Worm (Caenorhabditis elegans): Measurements from ENCODE around the gene tofu-7.

tofu-7 gene

ce11 chrIII:7084908-7085307 lies at the start of gene tofu-7:
Gene tofu-7 (minus strand): TSS chrIII:7085018.
- TF ChIP-seq hrde-1 (tag; optimal IDR thresholded peaks at IDR 0.05; ENCODE audit: borderline replicate concordance) (peak; percentile 11), B0019.2 (GFP tag; conservative IDR thresholded peaks at IDR 0.05) (peak; percentile 66; the same call in 1 of the 2 replicates), attf-6 (GFP tag; IDR thresholded peaks at IDR 0.05) (no peak), F49E8.2 (tag; optimal IDR thresholded peaks at IDR 0.05; ENCODE audit: insufficient read depth) (peak; percentile 11), rcor-1 (GFP tag; IDR thresholded peaks at IDR 0.05) (no peak), lir-1 (GFP tag; conservative IDR thresholded peaks at IDR 0.05) (no peak), T26A5.8 (tag; optimal IDR thresholded peaks at IDR 0.05) (no peak), die-1 (tag; optimal IDR thresholded peaks at IDR 0.05) (no peak), ets-4 (GFP tag; optimal IDR thresholded peaks at IDR 0.05) (no peak), nfyb-1 (GFP tag; IDR thresholded peaks at IDR 0.05) (no peak), him-1 (tag; optimal IDR thresholded peaks at IDR 0.05) (peak; percentile 30), F33H1.4 (GFP tag; IDR thresholded peaks at IDR 0.05) (peak; percentile 51), cebp-1 (GFP tag; IDR thresholded peaks at IDR 0.05) (no peak), cebp-1 (tag; optimal IDR thresholded peaks at IDR 0.05) (no peak), K12H6.12 (tag; optimal IDR thresholded peaks at IDR 0.05) (no peak), ztf-22 (GFP tag; optimal IDR thresholded peaks at IDR 0.05) (no peak), hsf-1 (GFP tag; IDR thresholded peaks at IDR 0.05) (peak; percentile 6; the same call in 1 of the 2 replicates), athp-1 (tag; optimal IDR thresholded peaks at IDR 0.05) (no peak), F55B11.4 (tag; optimal IDR thresholded peaks at IDR 0.05; ENCODE audit: borderline replicate concordance, insufficient read depth) (no peak), tbp1 (GFP tag; optimal IDR thresholded peaks at IDR 0.05) (no peak), T07F8.4 (tag; optimal IDR thresholded peaks at IDR 0.05) (no peak), dpl-1 (GFP tag; optimal IDR thresholded peaks at IDR 0.05) (peak; percentile 27), dox-1 (GFP tag; IDR thresholded peaks at IDR 0.05) (peak; percentile 37; the same call in 1 of the 2 replicates), lsl-1 (GFP tag; optimal IDR thresholded peaks at IDR 0.05) (peak; percentile 34), lin-54 (GFP tag; optimal IDR thresholded peaks at IDR 0.05) (peak; percentile 72), Y56A3A.18 (GFP tag; IDR thresholded peaks at IDR 0.05) (no peak), somi-1 (GFP tag; optimal IDR thresholded peaks at IDR 0.05) (no peak), D2030.7 (GFP tag; IDR thresholded peaks at IDR 0.05) (peak; percentile 28; the same call in 1 of the 2 replicates), atf-7 (tag; optimal IDR thresholded peaks at IDR 0.05) (no peak), efl-1 (GFP tag; optimal IDR thresholded peaks at IDR 0.05) (peak; percentile 80), ceh-40 (GFP tag; IDR thresholded peaks at IDR 0.05) (no peak), F23B12.7 (tag; optimal IDR thresholded peaks at IDR 0.05; ENCODE audit: insufficient read depth) (peak; percentile 2), madf-6 (GFP tag; IDR thresholded peaks at IDR 0.05) (0 out of 2 replicates have a peak, but pooled peaks have one; percentile 34), ztf-28 (GFP tag; IDR thresholded peaks at IDR 0.05) (no peak), aptf-2 (GFP tag; conservative IDR thresholded peaks at IDR 0.05) (no peak)

ce11 chrIII:7133559-7133958 lies 48.7 kb upstream of the tofu-7 start, which contains the start of the genes pot-1 and ggtb-1:
Gene pot-1 (minus strand): TSS chrIII:7133678.
Gene ggtb-1 (plus strand): TSS chrIII:7133766.
- TF ChIP-seq F37B4.10 (GFP tag; IDR thresholded peaks at IDR 0.05) (no peak), ceh-27 (GFP tag; optimal IDR thresholded peaks at IDR 0.05) (no peak), ceh-58 (GFP tag; IDR thresholded peaks at IDR 0.05) (no peak), rcor-1 (GFP tag; IDR thresholded peaks at IDR 0.05) (no peak), lin-54 (GFP tag; optimal IDR thresholded peaks at IDR 0.05) (peak; percentile 14), attf-3 (GFP tag; conservative IDR thresholded peaks at IDR 0.05) (peak; percentile 91), Y53F4B.3 (GFP tag; IDR thresholded peaks at IDR 0.05) (no peak), nfyb-1 (GFP tag; IDR thresholded peaks at IDR 0.05) (no peak)

All from whole organism, young adult.